Worm (Caenorhabditis elegans): ENCODE measurements around the gene F40G12.4.

- TF ChIP-seq scrt-1 (GFP tag; IDR thresholded peaks at IDR 0.05): no peak
- TF ChIP-seq aly-1 (tag; optimal IDR thresholded peaks at IDR 0.05): no peak
- no peak for TF ChIP-seq ceh-13 (GFP tag; optimal IDR thresholded peaks at IDR 0.05)
- no peak for TF ChIP-seq flt-1 (GFP tag; IDR thresholded peaks at IDR 0.05)
- no peak for TF ChIP-seq F13C5.2 (tag; optimal IDR thresholded peaks at IDR 0.05)
- no peak for TF ChIP-seq tbx-37 (GFP tag; conservative IDR thresholded peaks at IDR 0.05)
- TF ChIP-seq ama-1 (optimal IDR thresholded peaks at IDR 0.05): no peak
- no peak for TF ChIP-seq pes-1 (GFP tag; IDR thresholded peaks at IDR 0.05)
- no peak for TF ChIP-seq hmg-4 (GFP tag; optimal IDR thresholded peaks at IDR 0.05)
These were observed 44.2 kb upstream of the F40G12.4 start, which contains the start of gene F14D7.8 for ce11 chrV:14312695-14313094.

All from whole organism, early embryonic.